Fruit fly (Drosophila melanogaster): Measurements from ENCODE around the gene Tmf.

Gene Tmf

DNA sequence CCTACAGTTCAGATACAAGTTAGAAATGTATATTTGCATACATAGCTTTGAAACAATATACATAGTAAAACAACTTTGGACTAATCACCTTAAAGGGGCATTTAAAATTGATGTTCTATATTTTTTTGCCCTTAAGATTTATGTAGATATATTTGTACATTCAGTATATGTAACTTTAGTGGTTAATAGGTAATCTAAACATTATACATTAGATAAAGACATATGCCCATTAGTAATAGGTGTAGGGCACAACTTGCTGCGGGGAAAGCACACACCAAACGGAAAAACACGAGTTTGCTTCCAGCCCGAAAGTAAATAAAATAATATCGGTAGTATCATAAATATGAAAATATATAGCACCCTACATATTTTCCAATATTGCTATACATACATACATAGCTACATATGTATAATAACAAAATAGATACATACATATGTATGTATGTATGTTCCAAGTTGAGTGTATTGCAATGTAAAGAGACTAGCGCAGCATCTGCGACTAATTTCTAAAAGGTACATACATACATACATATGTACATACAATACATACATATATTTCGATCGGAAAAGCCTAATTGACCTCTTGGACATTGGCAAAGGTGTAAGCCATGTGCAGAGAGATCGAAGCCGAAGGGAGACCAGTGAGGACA is 19.3 kb downstream of the Tmf start, which contains the start of gene CG43736 (continued):
- TF ChIP-seq CG6689 (GFP tag; IDR thresholded peaks at IDR 0.05) (peak; percentile 91), lbe (GFP tag; optimal IDR thresholded peaks at IDR 0.05) (peak; percentile 78), gsb (GFP tag; IDR thresholded peaks at IDR 0.05) (peak; percentile 76), CG2199 (GFP tag; IDR thresholded peaks at IDR 0.05) (no peak), CG6175 (GFP tag; IDR thresholded peaks at IDR 0.05) (peak; percentile 77; the same call in 2 of the 3 replicates), CG12219 (GFP tag; optimal IDR thresholded peaks at IDR 0.05) (peak; percentile 95), Ravus (GFP tag; IDR thresholded peaks at IDR 0.05) (peak; percentile 67), sug (tag; optimal IDR thresholded peaks at IDR 0.05) (peak; percentile 93), CG7372 (GFP tag; IDR thresholded peaks at IDR 0.05) (peak; percentile 86), da (GFP tag; optimal IDR thresholded peaks at IDR 0.05) (peak; percentile 20), row (GFP tag; IDR thresholded peaks at IDR 0.05) (peak; percentile 87), gro (GFP tag; optimal IDR thresholded peaks at IDR 0.05) (peak; percentile 90), aop (GFP tag; IDR thresholded peaks at IDR 0.05) (no peak), CG11696 (GFP tag; IDR thresholded peaks at IDR 0.05) (peak; percentile 61), CG7987 (GFP tag; optimal IDR thresholded peaks at IDR 0.05) (peak; percentile 85), Adf1 (GFP tag; IDR thresholded peaks at IDR 0.05) (no peak), Eip74EF (GFP tag; optimal IDR thresholded peaks at IDR 0.05) (peak in 1 of 2 experiments; percentile 96), otp (GFP tag; IDR thresholded peaks at IDR 0.05) (peak; percentile 82), nerfin-1 (tag; optimal IDR thresholded peaks at IDR 0.05) (peak; percentile 96), MESR4 (GFP tag; optimal IDR thresholded peaks at IDR 0.05) (peak; percentile 43), lov (optimal IDR thresholded peaks at IDR 0.05) (no peak), lov (GFP tag; IDR thresholded peaks at IDR 0.05) (0 out of 3 replicates have a peak, but pooled peaks have one; percentile 66), CG10959 (GFP tag; IDR thresholded peaks at IDR 0.05) (peak; percentile 50; the same call in 1 of the 2 replicates), CG12299 (tag; optimal IDR thresholded peaks at IDR 0.05) (peak; percentile 94), eyg (GFP tag; optimal IDR thresholded peaks at IDR 0.05) (peak; percentile 87), esg (GFP tag; conservative IDR thresholded peaks at IDR 0.05) (peak; percentile 87), ranshi (GFP tag; IDR thresholded peaks at IDR 0.05) (peak; percentile 78; the same call in 1 of the 2 replicates), Dek (tag; optimal IDR thresholded peaks at IDR 0.05) (peak; percentile 94), Dip3 (GFP tag; optimal IDR thresholded peaks at IDR 0.05) (peak; percentile 91), cato (GFP tag; optimal IDR thresholded peaks at IDR 0.05; ENCODE audit: borderline replicate concordance) (peak; percentile 87), Vsx1 (GFP tag; optimal IDR thresholded peaks at IDR 0.05) (peak; percentile 91), Lhr (GFP tag; optimal IDR thresholded peaks at IDR 0.05) (peak; percentile 84), slp2 (GFP tag; optimal IDR thresholded peaks at IDR 0.05) (peak; percentile 92), CG15479 (GFP tag; optimal IDR thresholded peaks at IDR 0.05) (no peak), CG3407 (GFP tag; optimal IDR thresholded peaks at IDR 0.05) (peak; percentile 91), HLH54F (GFP tag; optimal IDR thresholded peaks at IDR 0.05) (peak; percentile 92), CG30403 (GFP tag; optimal IDR thresholded peaks at IDR 0.05) (peak; percentile 97), CkIIα-i1 (GFP tag; IDR thresholded peaks at IDR 0.05) (0 out of 2 replicates have a peak, but pooled peaks have one; percentile 23), tgo (GFP tag; IDR thresholded peaks at IDR 0.05) (peak; percentile 90), run (tag; optimal IDR thresholded peaks at IDR 0.05) (peak; percentile 93), pb (GFP tag; optimal IDR thresholded peaks at IDR 0.05) (peak; percentile 85), CG1233 (GFP tag; optimal IDR thresholded peaks at IDR 0.05) (no peak), Sox100B (GFP tag; optimal IDR thresholded peaks at IDR 0.05) (peak; percentile 98), Mes4 (GFP tag; optimal IDR thresholded peaks at IDR 0.05) (peak; percentile 89), NC2α (GFP tag; optimal IDR thresholded peaks at IDR 0.05) (peak; percentile 78), p53 (GFP tag; optimal IDR thresholded peaks at IDR 0.05) (peak; percentile 59), CG14860 (GFP tag; IDR thresholded peaks at IDR 0.05; ENCODE audit: partially characterized antibody) (no peak), CG13123 (GFP tag; optimal IDR thresholded peaks at IDR 0.05) (peak; percentile 83), CG18764 (GFP tag; optimal IDR thresholded peaks at IDR 0.05) (peak; percentile 89), CG10147 (GFP tag; optimal IDR thresholded peaks at IDR 0.05) (peak; percentile 98)

Data from whole organism, embryonic.